Fruit fly (Drosophila melanogaster): Measurements from ENCODE around the gene CG13070.

CG13070 gene

dm6 chr3L:16275391-16276017, 12.4 kb downstream of the CG13070 start (continued):
- TF ChIP-seq Hr39 (GFP tag; optimal IDR thresholded peaks at IDR 0.05): no peak
- no peak for TF ChIP-seq eg (GFP tag; IDR thresholded peaks at IDR 0.05)
- no peak; the same call in 1 of the 2 replicates for TF ChIP-seq CG15336 (GFP tag; IDR thresholded peaks at IDR 0.05)
- TF ChIP-seq CG6276 (GFP tag; optimal IDR thresholded peaks at IDR 0.05): no peak
- peak; percentile 44 for TF ChIP-seq CG6808 (GFP tag; optimal IDR thresholded peaks at IDR 0.05)
- TF ChIP-seq CG10631 (GFP tag; optimal IDR thresholded peaks at IDR 0.05): no peak
- TF ChIP-seq CG10669 (GFP tag; optimal IDR thresholded peaks at IDR 0.05): peak; percentile 6
- TF ChIP-seq svp (GFP tag): peak; percentile 17
- TF ChIP-seq CG31627 (GFP tag; optimal IDR thresholded peaks at IDR 0.05): no peak
- TF ChIP-seq net (GFP tag; optimal IDR thresholded peaks at IDR 0.05): no peak
- TF ChIP-seq esn (GFP tag; optimal IDR thresholded peaks at IDR 0.05): no peak
- TF ChIP-seq Sox14 (GFP tag; optimal IDR thresholded peaks at IDR 0.05): no peak

dm6 chr3L:16277135-16277534, 14.0 kb downstream of the CG13070 start, which contains the start of gene CG13065:
Gene CG13065, plus strand, starts transcription at chr3L:16277435.
- TF ChIP-seq Smox (GFP tag; optimal IDR thresholded peaks at IDR 0.05) (no peak), CG16779 (tag; optimal IDR thresholded peaks at IDR 0.05) (no peak), Eip78C (GFP tag) (no peak), dac (GFP tag; optimal IDR thresholded peaks at IDR 0.05) (no peak), CG8632 (GFP tag; optimal IDR thresholded peaks at IDR 0.05) (no peak), CG8119 (GFP tag; IDR thresholded peaks at IDR 0.05) (no peak), esn (GFP tag; optimal IDR thresholded peaks at IDR 0.05) (no peak), CG9139 (GFP tag; optimal IDR thresholded peaks at IDR 0.05) (no peak), Sox14 (GFP tag; optimal IDR thresholded peaks at IDR 0.05) (no peak), cyc (GFP tag; optimal IDR thresholded peaks at IDR 0.05) (no peak), spab (GFP tag; optimal IDR thresholded peaks at IDR 0.05) (no peak), Hr39 (GFP tag; optimal IDR thresholded peaks at IDR 0.05) (no peak), Hr38 (GFP tag; optimal IDR thresholded peaks at IDR 0.05) (no peak), net (GFP tag; optimal IDR thresholded peaks at IDR 0.05) (no peak)

DNA sequence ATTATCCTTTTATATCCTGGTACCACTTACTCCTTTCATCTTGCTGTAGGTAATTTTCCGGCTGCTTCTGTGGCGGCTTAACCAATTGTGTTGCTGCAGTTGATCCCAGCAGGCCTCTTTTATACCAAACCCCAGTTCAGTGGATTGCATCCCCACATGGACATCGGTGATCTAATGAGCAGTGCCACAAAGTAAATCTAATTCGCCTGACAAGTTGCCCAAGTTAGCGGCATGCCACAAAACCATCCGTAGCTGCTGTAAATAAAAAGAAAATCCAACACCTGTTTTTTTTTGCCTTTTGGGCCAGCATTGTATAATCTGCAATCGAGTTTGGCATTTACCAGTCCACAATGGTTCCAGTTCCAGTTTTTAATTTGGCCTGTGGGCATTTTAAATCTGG, 16.0 kb downstream of the CG13070 start, which contains the start of gene CG13050:
Gene CG13050, minus strand, starts transcription at position 101 of the 400 bp plus-strand sequence.
- TF ChIP-seq CG31627 (GFP tag; optimal IDR thresholded peaks at IDR 0.05) (no peak), CG3919 (GFP tag; optimal IDR thresholded peaks at IDR 0.05) (no peak), vri (GFP tag; optimal IDR thresholded peaks at IDR 0.05) (no peak), CG11902 (GFP tag; optimal IDR thresholded peaks at IDR 0.05) (no peak), CG8632 (GFP tag; optimal IDR thresholded peaks at IDR 0.05) (no peak), Lpt (GFP tag; optimal IDR thresholded peaks at IDR 0.05) (no peak)

- no peak for TF ChIP-seq acj6 (GFP tag; optimal IDR thresholded peaks at IDR 0.05)
- TF ChIP-seq CG31627 (GFP tag; optimal IDR thresholded peaks at IDR 0.05): no peak
- peak; percentile 53 for TF ChIP-seq Eip78C (GFP tag)
- TF ChIP-seq Hr38 (GFP tag; optimal IDR thresholded peaks at IDR 0.05): no peak
- peak; percentile 19 for TF ChIP-seq Sox102F (GFP tag; optimal IDR thresholded peaks at IDR 0.05)
- peak; percentile 8 for TF ChIP-seq Lpt (GFP tag; optimal IDR thresholded peaks at IDR 0.05)
- TF ChIP-seq Blimp-1 (GFP tag; optimal IDR thresholded peaks at IDR 0.05): no peak
- TF ChIP-seq Eip75B (GFP tag; optimal IDR thresholded peaks at IDR 0.05): peak; percentile 47
- no peak for TF ChIP-seq fkh (GFP tag; optimal IDR thresholded peaks at IDR 0.05)
- TF ChIP-seq CG8119 (GFP tag; IDR thresholded peaks at IDR 0.05): no peak
- TF ChIP-seq ss (GFP tag; optimal IDR thresholded peaks at IDR 0.05): peak in 1 of 2 experiments; percentile 63
- TF ChIP-seq fd85E (GFP tag; optimal IDR thresholded peaks at IDR 0.05): no peak
- peak; percentile 55 for TF ChIP-seq dsx (GFP tag; optimal IDR thresholded peaks at IDR 0.05; ENCODE audit: poor library complexity, severe bottlenecking)
- TF ChIP-seq CG11902 (GFP tag; optimal IDR thresholded peaks at IDR 0.05): no peak
- TF ChIP-seq Hr4 (GFP tag; optimal IDR thresholded peaks at IDR 0.05): no peak
Measured at dm6 chr3L:16279987-16280454, 16.9 kb downstream of the CG13070 start, which contains the start of gene CG13064. Gene CG13064, plus strand, starts transcription at chr3L:16280404.

Data from whole organism, prepupa.